Fruit fly (Drosophila melanogaster) whole organism, embryonic: ENCODE data around the gene Rpn12.

Source experiments
- Bteb2 ChIP-seq: fragments of 200-800 bp; sonication (Bioruptor generic); optimal IDR thresholded peaks from 2 replicates; lab custom pipeline; 2016; ENCODE audit warnings: missing biosample characterization, missing genetic modification characterization
- CG10209 ChIP-seq: fragments of 200-800 bp; sonication (Bioruptor generic); optimal IDR thresholded peaks from 3 replicates; lab custom pipeline; 2017; ENCODE audit warnings: missing biosample characterization, mild to moderate bottlenecking, missing genetic modification characterization, missing genetic modification reagents
- CG10321 ChIP-seq: fragments of 200-800 bp; sonication (Bioruptor generic); IDR thresholded peaks from 2 replicates; pipeline ENCODE4 v1.3.6; 2022; ENCODE audit warnings: missing biosample characterization, missing genetic modification characterization
- CG10543 ChIP-seq: fragments of 200-800 bp; sonication (Bioruptor generic); optimal IDR thresholded peaks from 3 replicates; lab custom pipeline; 2017; ENCODE audit warnings: missing biosample characterization, mild to moderate bottlenecking, missing genetic modification characterization, moderate library complexity
- CG13894 ChIP-seq: fragments of 200-800 bp; sonication (Bioruptor generic); optimal IDR thresholded peaks from 3 replicates; lab custom pipeline; 2018; ENCODE audit warnings: missing biosample characterization, mild to moderate bottlenecking, missing genetic modification characterization, moderate library complexity
- CG14965 ChIP-seq: fragments of 200-800 bp; sonication (Bioruptor generic); optimal IDR thresholded peaks from 2 replicates; lab custom pipeline; 2016; ENCODE audit warnings: missing biosample characterization, missing genetic modification characterization, borderline replicate concordance
- CG17359 ChIP-seq: fragments of 200-800 bp; sonication (Bioruptor generic); optimal IDR thresholded peaks from 3 replicates; lab custom pipeline; 2018; ENCODE audit warnings: missing biosample characterization, mild to moderate bottlenecking, missing genetic modification characterization, moderate library complexity
- CG17912 ChIP-seq: fragments of 200-800 bp; sonication (Bioruptor generic); optimal IDR thresholded peaks from 2 replicates; lab custom pipeline; 2018; ENCODE audit warnings: missing biosample characterization, mild to moderate bottlenecking, missing genetic modification characterization
- CG18764 ChIP-seq: fragments of 200-800 bp; sonication (Bioruptor generic); optimal IDR thresholded peaks from 3 replicates; lab custom pipeline; 2016; ENCODE audit warnings: missing biosample characterization, missing genetic modification characterization
- CG2116 ChIP-seq: fragments of 200-800 bp; sonication (Bioruptor generic); optimal IDR thresholded peaks from 3 replicates; lab custom pipeline; 2018; ENCODE audit warnings: missing biosample characterization, mild to moderate bottlenecking, missing genetic modification characterization
- CG2889 ChIP-seq: fragments of 200-800 bp; sonication (Bioruptor generic); IDR thresholded peaks from 3 replicates; pipeline ENCODE4 v1.3.6; 2022; ENCODE audit warnings: missing biosample characterization, missing genetic modification characterization
- CG30431 ChIP-seq: fragments of 200-800 bp; sonication (Bioruptor generic); optimal IDR thresholded peaks from 2 replicates; lab custom pipeline; 2017; ENCODE audit warnings: missing biosample characterization, missing genetic modification characterization
- CG31441 ChIP-seq: fragments of 200-800 bp; sonication (Bioruptor generic); IDR thresholded peaks from 2 replicates; pipeline ENCODE4 v1.3.6; 2022; ENCODE audit warnings: missing biosample characterization, missing genetic modification characterization
- CG3847 ChIP-seq: fragments of 200-800 bp; sonication (Bioruptor generic); IDR thresholded peaks from 2 replicates; pipeline ENCODE4 v1.3.6; 2022; ENCODE audit warnings: missing biosample characterization, missing genetic modification characterization
- CG8944 ChIP-seq: fragments of 200-800 bp; sonication (Bioruptor generic); optimal IDR thresholded peaks from 3 replicates; lab custom pipeline; 2016; ENCODE audit warnings: missing biosample characterization, missing genetic modification characterization
- CrebB ChIP-seq: fragments of 200-800 bp; sonication (Bioruptor generic); optimal IDR thresholded peaks from 3 replicates; lab custom pipeline; 2018; ENCODE audit warnings: missing biosample characterization, mild to moderate bottlenecking, missing genetic modification characterization
- Dfd ChIP-seq, 2 experiments: fragments of >200 bp; optimal IDR thresholded peaks; 2 replicates each; lab custom pipeline; 2017; ENCODE audit warnings: missing biosample characterization in 2 of 2, missing genetic modification characterization in 2 of 2
- ERR ChIP-seq: fragments of 200-800 bp; sonication (Bioruptor generic); optimal IDR thresholded peaks from 2 replicates; lab custom pipeline; 2016; ENCODE audit warnings: missing biosample characterization, missing genetic modification characterization
- Fer1 ChIP-seq: fragments of 200-800 bp; sonication (Bioruptor generic); optimal IDR thresholded peaks from 2 replicates; lab custom pipeline; 2017; ENCODE audit warnings: missing biosample characterization, mild to moderate bottlenecking, missing genetic modification characterization
- HmgZ ChIP-seq: fragments of 200-800 bp; sonication (Bioruptor generic); optimal IDR thresholded peaks from 2 replicates; lab custom pipeline; 2018; ENCODE audit warnings: missing biosample characterization, mild to moderate bottlenecking, missing genetic modification characterization
- NFAT ChIP-seq: fragments of 200-800 bp; sonication (Bioruptor generic); IDR thresholded peaks from 2 replicates; pipeline ENCODE4 v1.3.6; 2022; ENCODE audit warnings: missing biosample characterization, missing genetic modification characterization
- Nf-YC ChIP-seq: fragments of 200-800 bp; optimal IDR thresholded peaks from 3 replicates; lab custom pipeline; 2019; ENCODE audit warnings: missing biosample characterization, mild to moderate bottlenecking, missing genetic modification characterization, moderate library complexity
- Oaz ChIP-seq: fragments of 200-800 bp; sonication (Bioruptor generic); IDR thresholded peaks from 2 replicates; pipeline ENCODE4 v1.3.6; 2022; ENCODE audit warnings: missing biosample characterization, missing genetic modification characterization
- Pdp1 ChIP-seq, 2 experiments: fragments of 200-800 bp; sonication (Bioruptor generic); optimal IDR thresholded peaks; 3 replicates each; lab custom pipeline; 2016; ENCODE audit warnings: missing biosample characterization in 2 of 2, missing genetic modification characterization in 2 of 2, mild to moderate bottlenecking in 1 of 2, moderate library complexity in 1 of 2
- Ptx1 ChIP-seq: fragments of 200-800 bp; sonication (Bioruptor generic); IDR thresholded peaks from 2 replicates; pipeline ENCODE4 v1.3.6; 2022; ENCODE audit warnings: missing biosample characterization, missing genetic modification characterization
- Ravus ChIP-seq: fragments of 200-800 bp; sonication (Bioruptor generic); IDR thresholded peaks from 2 replicates; pipeline ENCODE4 v1.3.6; 2022; ENCODE audit warnings: missing biosample characterization, missing genetic modification characterization
- Sox100B ChIP-seq: fragments of 200-800 bp; sonication (Bioruptor generic); optimal IDR thresholded peaks from 3 replicates; lab custom pipeline; 2018; ENCODE audit warnings: missing biosample characterization, mild to moderate bottlenecking, missing genetic modification characterization
- TFAM ChIP-seq: fragments of 200-800 bp; sonication (Bioruptor generic); optimal IDR thresholded peaks from 2 replicates; lab custom pipeline; 2017; ENCODE audit warnings: missing biosample characterization, missing genetic modification characterization, inconsistent platforms
- ato ChIP-seq: fragments of 200-800 bp; sonication (Bioruptor generic); IDR thresholded peaks from 2 replicates; pipeline ENCODE4 v1.3.6; 2022; ENCODE audit warnings: missing biosample characterization, missing genetic modification characterization; ENCODE audit not compliant: partially characterized antibody
- bigmax ChIP-seq: fragments of 200-800 bp; sonication (Bioruptor generic); optimal IDR thresholded peaks from 2 replicates; lab custom pipeline; 2018; ENCODE audit warnings: missing biosample characterization, mild to moderate bottlenecking, missing genetic modification characterization
- cg ChIP-seq: fragments of 200-800 bp; sonication (Bioruptor generic); optimal IDR thresholded peaks from 3 replicates; lab custom pipeline; 2019; ENCODE audit warnings: missing biosample characterization, mild to moderate bottlenecking, missing genetic modification characterization, moderate library complexity
- ci ChIP-seq: fragments of 200-800 bp; sonication (Bioruptor generic); IDR thresholded peaks from 3 replicates; pipeline ENCODE4 v1.3.6; 2022; ENCODE audit warnings: missing biosample characterization, missing genetic modification characterization
- dmrt99B ChIP-seq: fragments of 200-800 bp; sonication (Bioruptor generic); optimal IDR thresholded peaks from 2 replicates; lab custom pipeline; 2018; ENCODE audit warnings: missing biosample characterization, mild to moderate bottlenecking, missing genetic modification characterization, moderate library complexity
- exex ChIP-seq: fragments of 200-800 bp; sonication (Bioruptor generic); optimal IDR thresholded peaks from 4 replicates; lab custom pipeline; 2018; ENCODE audit warnings: missing biosample characterization, mild to moderate bottlenecking, missing genetic modification characterization, moderate library complexity
- grn ChIP-seq: fragments of 200-800 bp; sonication (Bioruptor generic); optimal IDR thresholded peaks from 3 replicates; lab custom pipeline; 2017; ENCODE audit warnings: missing biosample characterization, missing genetic modification characterization
- gsb-n ChIP-seq: fragments of 200-800 bp; sonication (Bioruptor generic); optimal IDR thresholded peaks from 3 replicates; lab custom pipeline; 2018; ENCODE audit warnings: missing biosample characterization, mild to moderate bottlenecking, missing genetic modification characterization
- gt ChIP-seq: fragments of 200-800 bp; sonication (Bioruptor generic); IDR thresholded peaks from 2 replicates; pipeline ENCODE4 v1.3.6; 2022; ENCODE audit warnings: missing biosample characterization, missing genetic modification characterization
- h ChIP-seq: fragments of >200 bp; optimal IDR thresholded peaks from 2 replicates; lab custom pipeline; 2017
- ind ChIP-seq: fragments of 200-800 bp; sonication (Bioruptor generic); optimal IDR thresholded peaks from 3 replicates; lab custom pipeline; 2016; ENCODE audit warnings: missing biosample characterization, missing genetic modification characterization
- klu ChIP-seq: fragments of 200-800 bp; sonication (Bioruptor generic); IDR thresholded peaks from 2 replicates; pipeline ENCODE4 v1.3.6; 2022; ENCODE audit warnings: missing biosample characterization, missing genetic modification characterization
- lab ChIP-seq: fragments of 200-800 bp; sonication (Bioruptor generic); optimal IDR thresholded peaks from 3 replicates; lab custom pipeline; 2017; ENCODE audit warnings: missing biosample characterization, missing genetic modification characterization, mild to moderate bottlenecking, moderate library complexity, missing genetic modification reagents
- pros ChIP-seq: fragments of 200-800 bp; sonication (Bioruptor generic); optimal IDR thresholded peaks from 3 replicates; lab custom pipeline; 2019; ENCODE audit warnings: missing biosample characterization, mild to moderate bottlenecking, missing genetic modification characterization, moderate library complexity
- psq ChIP-seq: fragments of 200-800 bp; sonication (Bioruptor generic); optimal IDR thresholded peaks from 2 replicates; lab custom pipeline; 2017; ENCODE audit warnings: missing biosample characterization, missing genetic modification characterization
- ro ChIP-seq: fragments of 200-800 bp; sonication (Bioruptor generic); IDR thresholded peaks from 2 replicates; pipeline ENCODE4 v1.3.6; 2022; ENCODE audit warnings: missing biosample characterization, missing genetic modification characterization
- sd ChIP-seq: fragments of 200-800 bp; sonication (Bioruptor generic); optimal IDR thresholded peaks from 3 replicates; lab custom pipeline; 2018; ENCODE audit warnings: missing biosample characterization, mild to moderate bottlenecking, missing genetic modification characterization, moderate library complexity
- sens ChIP-seq: fragments of 200-800 bp; sonication (Bioruptor generic); peaks from one replicate; lab custom pipeline; 2016; ENCODE audit warnings: missing biosample characterization, missing genetic modification characterization
- sim ChIP-seq: fragments of 200-800 bp; sonication (Bioruptor generic); IDR thresholded peaks from 2 replicates; pipeline ENCODE4 v1.3.6; 2022; ENCODE audit warnings: missing biosample characterization, missing genetic modification characterization
- so ChIP-seq: fragments of 200-800 bp; sonication (Bioruptor generic); IDR thresholded peaks from 3 replicates; pipeline ENCODE4 v1.3.6; 2022; ENCODE audit warnings: missing biosample characterization, missing genetic modification characterization
- zen ChIP-seq: fragments of 200-800 bp; sonication (Bioruptor generic); optimal IDR thresholded peaks from 3 replicates; lab custom pipeline; 2018; ENCODE audit warnings: missing biosample characterization, mild to moderate bottlenecking, missing genetic modification characterization, moderate library complexity

The Rpn12 gene

DNA sequence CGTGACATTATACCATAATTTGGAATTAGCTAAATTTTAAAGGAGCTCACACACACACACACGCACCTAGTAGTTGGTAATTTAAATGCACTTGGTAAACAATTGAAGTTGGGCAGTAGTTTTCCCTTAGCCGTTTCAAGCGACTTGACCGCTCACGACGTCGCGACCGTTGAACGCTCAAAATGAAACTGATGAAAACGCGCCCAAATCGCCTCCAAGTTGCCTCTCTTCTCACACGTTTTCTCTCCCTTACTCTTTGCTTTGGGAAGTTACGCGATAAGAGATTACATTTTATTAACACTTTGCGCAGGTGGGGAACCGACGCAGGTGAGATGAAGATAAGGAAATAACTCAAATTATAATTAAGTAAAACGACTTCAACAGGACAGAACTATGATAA, 10.6 kb upstream of the Rpn12 start (continued):
- TF ChIP-seq CG10543 (GFP tag; lab: Kevin White, UChicago) (peak; percentile 12), CG17359 (tag; lab: Kevin White, UChicago) (peak; percentile 17), CG2889 (GFP tag; lab: Robert Waterston, UW) (no peak), HmgZ (tag; lab: Kevin White, UChicago) (peak; percentile 28), klu (GFP tag; lab: Robert Waterston, UW) (no peak), bigmax (no peak), Nf-YC (tag; lab: Kevin White, UChicago) (peak; percentile 1), ato (GFP tag; lab: Robert Waterston, UW) (no peak), Sox100B (GFP tag; lab: Kevin White, UChicago) (no peak), ERR (no peak), Oaz (no peak), CG10209 (GFP tag; lab: Kevin White, UChicago) (no peak), ind (GFP tag; lab: Kevin White, UChicago) (no peak), sim (GFP tag; lab: Robert Waterston, UW) (no peak), Fer1 (GFP tag; lab: Kevin White, UChicago) (peak; percentile 14), CG3847 (GFP tag; lab: Robert Waterston, UW) (no peak), cg (GFP tag; lab: Kevin White, UChicago) (no peak), Bteb2 (GFP tag; lab: Kevin White, UChicago) (no peak), CG13894 (tag; lab: Kevin White, UChicago) (no peak), CG17912 (GFP tag; lab: Kevin White, UChicago) (no peak), CG14965 (GFP tag; lab: Kevin White, UChicago) (no peak), Ravus (GFP tag; lab: Robert Waterston, UW) (no peak), lab (peak; percentile 55), so (GFP tag; lab: Robert Waterston, UW) (peak; percentile 52; the same call in 2 of the 3 replicates), gt (GFP tag; lab: Robert Waterston, UW) (no peak), Pdp1 (GFP tag; optimal IDR thresholded peaks at IDR 0.05; lab: Kevin White, UChicago) (peak in 1 of 2 experiments; percentile 75), CrebB (tag; lab: Kevin White, UChicago) (no peak), psq (GFP tag; lab: Kevin White, UChicago) (no peak), CG30431 (GFP tag; lab: Kevin White, UChicago) (no peak), pros (GFP tag; lab: Kevin White, UChicago) (peak; percentile 5), Dfd (GFP tag; optimal IDR thresholded peaks at IDR 0.05; lab: Kevin White, UChicago) (no peak), sens (GFP tag; lab: Kevin White, UChicago) (peak; percentile 34), CG10321 (GFP tag; lab: Robert Waterston, UW) (no peak), dmrt99B (tag; lab: Kevin White, UChicago) (no peak), ro (GFP tag; lab: Robert Waterston, UW) (no peak)
- TF ChIP-seq, all 482 proteins: peak for 58

DNA sequence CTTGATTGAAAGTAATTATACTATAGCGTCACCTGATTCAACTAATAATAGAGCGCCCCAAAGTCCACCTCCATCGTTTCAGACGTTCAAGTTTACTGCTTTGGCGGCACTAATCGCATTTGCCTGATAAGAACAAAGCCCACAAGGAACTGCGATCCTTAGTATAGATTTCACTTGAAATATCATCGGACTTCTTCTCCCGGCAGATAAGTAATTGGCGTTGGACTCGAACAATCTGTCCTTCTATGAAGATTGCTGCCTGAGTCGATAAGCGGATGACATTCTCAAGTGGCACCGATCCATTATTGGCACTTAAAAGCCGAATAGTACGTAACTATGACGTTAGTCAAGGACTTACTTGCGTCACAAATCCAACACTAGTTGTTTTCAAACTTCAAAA, 9.6 kb upstream of the Rpn12 start, which contains the start of gene Mipp1:
TSS of gene Mipp1 (minus strand) at position 101 of the 400 bp plus-strand sequence.
- TF ChIP-seq exex (tag; lab: Kevin White, UChicago) (peak; percentile 77), grn (GFP tag; lab: Kevin White, UChicago) (peak; percentile 33)

DNA sequence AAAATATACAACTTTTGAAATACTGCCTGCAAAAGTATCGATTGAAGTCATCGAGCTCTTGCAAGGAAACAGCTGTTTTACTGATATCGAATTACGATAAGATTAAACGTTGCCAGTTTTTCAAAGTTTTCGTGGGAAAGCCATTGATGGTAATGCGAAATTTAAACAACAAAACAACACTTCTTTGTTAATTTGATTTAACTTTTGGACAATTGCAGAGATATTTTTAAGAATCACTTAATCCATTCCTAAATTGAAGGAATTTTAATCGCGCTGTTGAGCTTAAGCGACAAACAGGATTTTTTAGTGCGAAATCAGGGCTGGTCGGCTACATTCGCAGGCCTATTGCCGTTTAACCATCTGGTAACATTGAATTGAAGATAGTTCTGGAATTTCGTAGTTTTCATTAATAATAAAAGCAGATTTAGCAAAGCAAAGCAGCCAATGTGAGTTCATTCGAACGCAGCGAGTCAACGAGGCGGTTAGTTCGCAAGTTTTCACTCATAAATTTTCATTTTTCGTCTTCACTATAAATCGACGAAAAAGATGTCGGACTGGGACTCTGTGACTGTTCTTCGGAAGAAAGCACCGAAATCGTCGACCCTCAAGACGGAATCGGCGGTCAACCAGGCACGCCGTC, 8.4 kb upstream of the Rpn12 start, which contains the start of gene mbf1:
TSS of gene mbf1 (plus strand) at position 130 of the 640 bp plus-strand sequence.
- no peak for TF ChIP-seq ind (GFP tag; lab: Kevin White, UChicago)
- TF ChIP-seq Ptx1 (GFP tag; lab: Robert Waterston, UW), result no peak
- TF ChIP-seq ci (GFP tag; lab: Robert Waterston, UW), result no peak
- TF ChIP-seq CG18764, result peak; percentile 12
- TF ChIP-seq CG8944, result no peak
- TF ChIP-seq NFAT (GFP tag; lab: Robert Waterston, UW), result no peak
- TF ChIP-seq CG2116 (GFP tag; lab: Kevin White, UChicago), result peak; percentile 82
- no peak for TF ChIP-seq h (lab: Kevin White, UChicago)
- TF ChIP-seq zen, result peak; percentile 21
- no peak for TF ChIP-seq TFAM (GFP tag; lab: Kevin White, UChicago)
- no peak for TF ChIP-seq gsb-n (tag; lab: Kevin White, UChicago)
- TF ChIP-seq sd (tag; lab: Kevin White, UChicago), result peak; percentile 94
- TF ChIP-seq CG31441 (GFP tag; lab: Robert Waterston, UW), result 0 out of 2 replicates have a peak, but pooled peaks have one; percentile 20
